Worm (Caenorhabditis elegans) whole organism, L4 larva: ENCODE results near the gene rmd-3.
A peak's percentile ranks its signal among the peaks of the same experiment; 100 is the strongest.

Experiments used
- D1046.2 ChIP-seq: fragments of 200-800 bp; sonication (Bioruptor generic); IDR thresholded peaks from 2 replicates; pipeline ENCODE4 v1.3.6; 2022; ENCODE audit warnings: missing genetic modification characterization, missing compliant biosample characterization
- F26F4.8 ChIP-seq: fragments of 200-800 bp; sonication (Bioruptor generic); conservative IDR thresholded peaks from 2 replicates; pipeline ENCODE4 v1.3.6; 2022; ENCODE audit warnings: missing genetic modification characterization, missing compliant biosample characterization
- F44E2.7 ChIP-seq: fragments of 200-800 bp; sonication (Bioruptor generic); IDR thresholded peaks from 2 replicates; pipeline ENCODE4 v2.1.2; 2022; ENCODE audit warnings: missing genetic modification characterization, missing compliant biosample characterization
- T20F7.1 ChIP-seq: fragments of 200-800 bp; sonication (Bioruptor generic); optimal IDR thresholded peaks from 2 replicates; lab custom pipeline; 2018; ENCODE audit warnings: mild to moderate bottlenecking, missing genetic modification characterization, missing compliant biosample characterization
- Y48G9A.11 ChIP-seq: fragments of 200-800 bp; sonication (Bioruptor generic); IDR thresholded peaks from 2 replicates; pipeline ENCODE4 v1.3.6; 2022; ENCODE audit warnings: missing genetic modification reagents, missing genetic modification characterization, missing compliant biosample characterization
- Y75B8A.6 ChIP-seq: fragments of 200-800 bp; sonication (Bioruptor generic); IDR thresholded peaks from 2 replicates; pipeline ENCODE4 v1.3.6; 2022; ENCODE audit warnings: missing genetic modification reagents, missing genetic modification characterization, missing compliant biosample characterization
- ZK546.5 ChIP-seq, 2 experiments: sonication (generic microtip); optimal IDR thresholded peaks; 2 replicates each; lab custom pipeline; 2017; ENCODE audit warnings: missing biosample characterization in 2 of 2, missing genetic modification characterization in 2 of 2
- aha-1 ChIP-seq: fragments of 150-350 bp; peaks from one replicate; lab custom pipeline; 2014; ENCODE audit warnings: missing biosample characterization, missing genetic modification characterization
- ceh-28 ChIP-seq: fragments of 150-350 bp; optimal IDR thresholded peaks from 2 replicates; lab custom pipeline; 2014; ENCODE audit warnings: missing biosample characterization, missing genetic modification reagents, missing genetic modification characterization
- ceh-32 ChIP-seq: sonication (generic microtip); optimal IDR thresholded peaks from 2 replicates; lab custom pipeline; 2016; ENCODE audit warnings: mild to moderate bottlenecking, missing genetic modification characterization, missing compliant biosample characterization; ENCODE audit not compliant: poor library complexity
- ceh-44 ChIP-seq: fragments of 200-800 bp; sonication (Bioruptor generic); IDR thresholded peaks from 2 replicates; pipeline ENCODE4 v1.3.6; 2022; ENCODE audit warnings: missing genetic modification reagents, missing genetic modification characterization, missing compliant biosample characterization
- ceh-82 ChIP-seq: sonication (generic microtip); optimal IDR thresholded peaks from 2 replicates; lab custom pipeline; 2017; ENCODE audit warnings: missing biosample characterization, missing genetic modification characterization
- cey-2 ChIP-seq: sonication (generic microtip); optimal IDR thresholded peaks from 3 replicates; lab custom pipeline; 2017; ENCODE audit warnings: missing genetic modification characterization, mild to moderate bottlenecking, missing compliant biosample characterization, antibody characterized with exemption, borderline replicate concordance; ENCODE audit not compliant: insufficient read depth
- daf-8 ChIP-seq: fragments of 200-800 bp; sonication (Bioruptor generic); IDR thresholded peaks from 2 replicates; pipeline ENCODE4 v1.3.6; 2022; ENCODE audit warnings: missing genetic modification characterization, missing compliant biosample characterization
- dmd-6 ChIP-seq: fragments of 200-800 bp; sonication (Bioruptor generic); IDR thresholded peaks from 2 replicates; pipeline ENCODE4 v1.3.6; 2022; ENCODE audit warnings: missing genetic modification reagents, missing genetic modification characterization, missing compliant biosample characterization
- dmd-9 ChIP-seq: fragments of 200-800 bp; sonication (Bioruptor generic); IDR thresholded peaks from 2 replicates; pipeline ENCODE4 v1.3.6; 2022; ENCODE audit warnings: missing genetic modification reagents, missing genetic modification characterization, missing compliant biosample characterization
- duxl-1 ChIP-seq: sonication (generic microtip); optimal IDR thresholded peaks from 2 replicates; lab custom pipeline; 2016; ENCODE audit warnings: mild to moderate bottlenecking, missing genetic modification characterization, moderate library complexity, missing compliant biosample characterization; ENCODE audit not compliant: poor library complexity
- fos-1 ChIP-seq: fragments of 150-350 bp; optimal IDR thresholded peaks from 2 replicates; lab custom pipeline; 2014; ENCODE audit warnings: missing biosample characterization, missing genetic modification characterization
- hif-1 ChIP-seq, 2 experiments: sonication (generic microtip); optimal IDR thresholded peaks; 2 replicates each; lab custom pipeline; 2016 to 2017; ENCODE audit warnings: missing compliant biosample characterization in 2 of 2, missing genetic modification characterization in 2 of 2, missing genetic modification reagents in 2 of 2, missing genotype in 2 of 2, mild to moderate bottlenecking in 1 of 2
- hlh-30 ChIP-seq: sonication (generic microtip); optimal IDR thresholded peaks from 2 replicates; lab custom pipeline; 2017; ENCODE audit warnings: antibody characterized with exemption, mild to moderate bottlenecking, missing genetic modification characterization, missing compliant biosample characterization; ENCODE audit not compliant: insufficient read depth
- lin-13 ChIP-seq: fragments of 150-350 bp; optimal IDR thresholded peaks from 2 replicates; lab custom pipeline; 2014; ENCODE audit warnings: missing biosample characterization, missing genetic modification reagents, missing genetic modification characterization
- lin-15B ChIP-seq: fragments of 150-350 bp; sonication (generic microtip); optimal IDR thresholded peaks from 3 replicates; lab custom pipeline; 2014; ENCODE audit warnings: missing biosample characterization, missing genetic modification characterization
- lin-29 ChIP-seq: fragments of 200-800 bp; sonication (Bioruptor generic); IDR thresholded peaks from 2 replicates; pipeline ENCODE4 v1.3.6; 2022; ENCODE audit warnings: missing genetic modification reagents, missing genetic modification characterization, missing compliant biosample characterization
- lsy-2 ChIP-seq, 2 experiments: fragments of 150-350 bp in 1 of 2; sonication (generic microtip) in 1 of 2; optimal IDR thresholded peaks; 2 replicates each; lab custom pipeline; 2014 to 2017; ENCODE audit warnings: missing biosample characterization in 2 of 2, missing genetic modification characterization in 2 of 2
- madf-9 ChIP-seq: fragments of 200-800 bp; sonication (Bioruptor generic); conservative IDR thresholded peaks from 2 replicates; pipeline ENCODE4 v1.3.6; 2022; ENCODE audit warnings: missing genetic modification reagents, missing genetic modification characterization, missing compliant biosample characterization
- mdl-1 ChIP-seq, 2 experiments: fragments of 150-350 bp in 1 of 2; sonication (generic microtip) in 1 of 2; optimal IDR thresholded peaks; 2 replicates each; lab custom pipeline; 2014 to 2017; ENCODE audit warnings: missing biosample characterization in 2 of 2, missing genetic modification characterization in 2 of 2
- mdt-29 ChIP-seq: fragments of 200-800 bp; sonication (Bioruptor generic); IDR thresholded peaks from 2 replicates; pipeline ENCODE4 v1.3.6; 2022; ENCODE audit warnings: missing genetic modification reagents, missing genetic modification characterization, missing compliant biosample characterization
- mep-1 ChIP-seq: fragments of 150-350 bp; sonication (generic microtip); optimal IDR thresholded peaks from 3 replicates; lab custom pipeline; 2014; ENCODE audit warnings: missing biosample characterization, missing genetic modification characterization
- mxl-2 ChIP-seq: fragments of 200-800 bp; sonication (Bioruptor generic); conservative IDR thresholded peaks from 2 replicates; pipeline ENCODE4 v1.3.6; 2022; ENCODE audit warnings: missing genetic modification reagents, missing genetic modification characterization, missing compliant biosample characterization
- mxl-3 ChIP-seq: fragments of 200-800 bp; sonication (Bioruptor generic); optimal IDR thresholded peaks from 2 replicates; lab custom pipeline; 2018; ENCODE audit warnings: mild to moderate bottlenecking, missing genetic modification characterization, missing compliant biosample characterization
- nhr-10 ChIP-seq: fragments of 150-350 bp; optimal IDR thresholded peaks from 2 replicates; lab custom pipeline; 2014; ENCODE audit warnings: missing biosample characterization, missing genetic modification characterization
- nhr-102 ChIP-seq: sonication (generic microtip); optimal IDR thresholded peaks from 2 replicates; lab custom pipeline; 2016; ENCODE audit warnings: mild to moderate bottlenecking, missing genetic modification characterization, moderate library complexity, missing compliant biosample characterization
- nhr-25 ChIP-seq: sonication (generic microtip); optimal IDR thresholded peaks from 2 replicates; lab custom pipeline; 2017; ENCODE audit warnings: missing genetic modification characterization, mild to moderate bottlenecking, missing compliant biosample characterization, antibody characterized with exemption, moderate library complexity, borderline replicate concordance; ENCODE audit not compliant: insufficient read depth
- pha-4 ChIP-seq, 2 experiments: fragments of 150-350 bp in 1 of 2; fragments of 200-800 bp in 1 of 2; sonication (Bioruptor generic) in 1 of 2; IDR thresholded peaks in 1 of 2; optimal IDR thresholded peaks in 1 of 2; 2 replicates each; pipeline versions ENCODE4 v1.3.6 to Lab custom; 2014 to 2022; ENCODE audit warnings: missing genetic modification characterization in 2 of 2, missing genetic modification reagents in 2 of 2, missing biosample characterization in 1 of 2, missing compliant biosample characterization in 1 of 2
- php-3 ChIP-seq: fragments of 200-800 bp; sonication (Bioruptor generic); IDR thresholded peaks from 2 replicates; pipeline ENCODE4 v1.3.6; 2022; ENCODE audit warnings: missing genetic modification reagents, missing genetic modification characterization, missing compliant biosample characterization
- rbr-2 ChIP-seq: sonication (generic microtip); optimal IDR thresholded peaks from 2 replicates; lab custom pipeline; 2016; ENCODE audit warnings: missing genotype, missing genetic modification characterization, missing compliant biosample characterization
- saeg-2 ChIP-seq: fragments of 200-800 bp; sonication (Bioruptor generic); IDR thresholded peaks from 2 replicates; pipeline ENCODE4 v1.3.6; 2022; ENCODE audit warnings: missing genetic modification reagents, missing genetic modification characterization, missing compliant biosample characterization
- set-16 ChIP-seq: fragments of 200-800 bp; sonication (Bioruptor generic); IDR thresholded peaks from 2 replicates; pipeline ENCODE4 v1.3.6; 2022; ENCODE audit warnings: missing genetic modification reagents, missing genetic modification characterization, missing compliant biosample characterization
- tra-1 ChIP-seq: fragments of 200-800 bp; sonication (Bioruptor generic); IDR thresholded peaks from 2 replicates; pipeline ENCODE4 v1.3.6; 2022; ENCODE audit warnings: missing genetic modification reagents, missing genetic modification characterization, missing compliant biosample characterization
- zag-1 ChIP-seq: fragments of 150-350 bp; optimal IDR thresholded peaks from 2 replicates; lab custom pipeline; 2014; ENCODE audit warnings: missing biosample characterization, missing genetic modification characterization
- zfp-2 ChIP-seq: sonication (generic microtip); optimal IDR thresholded peaks from 2 replicates; lab custom pipeline; 2016; ENCODE audit warnings: mild to moderate bottlenecking, missing genetic modification characterization, missing compliant biosample characterization
- zfp-3 ChIP-seq: fragments of 200-800 bp; sonication (Bioruptor generic); conservative IDR thresholded peaks from 2 replicates; pipeline ENCODE4 v1.3.6; 2022; ENCODE audit warnings: missing genetic modification reagents, missing genetic modification characterization, missing compliant biosample characterization
- zip-11 ChIP-seq: fragments of 200-800 bp; sonication (Bioruptor generic); IDR thresholded peaks from 2 replicates; pipeline ENCODE4 v1.3.6; 2022; ENCODE audit warnings: missing genetic modification characterization, missing compliant biosample characterization
- zip-2 ChIP-seq: fragments of 150-350 bp; optimal IDR thresholded peaks from 2 replicates; lab custom pipeline; 2014; ENCODE audit warnings: missing biosample characterization, missing genetic modification characterization
- ztf-11 ChIP-seq: fragments of 150-350 bp; optimal IDR thresholded peaks from 2 replicates; lab custom pipeline; 2014; ENCODE audit warnings: missing biosample characterization, missing genetic modification characterization
- ztf-7 ChIP-seq: fragments of 150-350 bp; optimal IDR thresholded peaks from 2 replicates; lab custom pipeline; 2014; ENCODE audit warnings: missing biosample characterization, missing genetic modification characterization

Gene rmd-3

ce11 chrII:11312223-11312622 lies 27.2 kb downstream of the rmd-3 start, which contains the start of gene T24F1.7:
T24F1.7 (plus strand) TSS chrII:11312523.
- no peak for TF ChIP-seq dmd-6
- no peak for TF ChIP-seq dmd-9
- 0 out of 2 replicates have a peak, but pooled peaks have one; percentile 5 for TF ChIP-seq D1046.2 (GFP tag; lab: Robert Waterston, UW)
- no peak for TF ChIP-seq ceh-82 (tag; lab: Kevin White, UChicago)
- TF ChIP-seq F26F4.8 (GFP tag; lab: Robert Waterston, UW), result no peak
- TF ChIP-seq mxl-3 (GFP tag; lab: Kevin White, UChicago), result no peak
- TF ChIP-seq ceh-28 (tag; lab: Kevin White, UChicago), result no peak
- TF ChIP-seq lin-15B (tag; lab: Kevin White, UChicago), result no peak
- no peak for TF ChIP-seq zfp-3 (GFP tag; lab: Robert Waterston, UW)
- no peak for TF ChIP-seq F44E2.7 (GFP tag; lab: Robert Waterston, UW)
- no peak for TF ChIP-seq T20F7.1
- TF ChIP-seq set-16 (GFP tag; lab: Robert Waterston, UW), result peak; percentile 34; the same call in 1 of the 2 replicates
- no peak for TF ChIP-seq lsy-2 (tag; optimal IDR thresholded peaks at IDR 0.05; lab: Kevin White, UChicago)
- no peak for TF ChIP-seq ZK546.5 (tag; optimal IDR thresholded peaks at IDR 0.05; lab: Kevin White, UChicago)
- no peak for TF ChIP-seq ztf-7 (tag; lab: Kevin White, UChicago)
- no peak for TF ChIP-seq zip-11 (GFP tag; lab: Robert Waterston, UW)
- TF ChIP-seq lin-29 (GFP tag; lab: Robert Waterston, UW), result no peak
- TF ChIP-seq cey-2, result no peak
- no peak for TF ChIP-seq ztf-11 (tag; lab: Kevin White, UChicago)
- peak; percentile 72 for TF ChIP-seq aha-1
- TF ChIP-seq, all 104 proteins: peak for 3

DNA sequence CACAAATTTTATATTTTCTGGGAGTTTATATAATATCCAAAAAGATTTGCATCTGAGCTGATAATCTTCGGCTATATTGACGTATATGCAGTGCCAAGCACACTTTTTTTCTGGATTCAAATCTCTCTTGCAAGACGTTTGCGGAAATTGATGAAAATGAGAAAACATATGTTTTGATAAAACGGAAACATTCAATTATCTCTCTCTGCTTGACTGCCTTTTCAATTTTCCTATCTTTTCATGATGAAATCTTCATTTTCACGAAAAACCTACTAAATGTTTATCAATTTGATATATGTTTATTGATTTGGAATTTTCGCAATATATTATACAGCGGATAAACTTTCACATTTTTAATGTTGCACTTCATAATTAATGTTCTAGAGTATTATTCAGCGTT lies 31.5 kb downstream of the rmd-3 start:
- TF ChIP-seq ZK546.5 (tag; optimal IDR thresholded peaks at IDR 0.05; lab: Kevin White, UChicago), result no peak
- TF ChIP-seq Y48G9A.11, result no peak
- TF ChIP-seq saeg-2 (GFP tag; lab: Robert Waterston, UW), result no peak
- TF ChIP-seq zag-1 (tag; lab: Kevin White, UChicago), result no peak
- no peak for TF ChIP-seq nhr-102
- TF ChIP-seq ceh-32 (tag; lab: Kevin White, UChicago), result no peak
- TF ChIP-seq zfp-2 (tag; lab: Kevin White, UChicago), result no peak
- TF ChIP-seq tra-1 (GFP tag; lab: Robert Waterston, UW), result no peak
- no peak for TF ChIP-seq aha-1
- TF ChIP-seq ztf-7 (tag; lab: Kevin White, UChicago), result no peak
- no peak for TF ChIP-seq Y75B8A.6 (GFP tag; lab: Robert Waterston, UW)
- TF ChIP-seq, all 104 proteins: peak for 0

DNA sequence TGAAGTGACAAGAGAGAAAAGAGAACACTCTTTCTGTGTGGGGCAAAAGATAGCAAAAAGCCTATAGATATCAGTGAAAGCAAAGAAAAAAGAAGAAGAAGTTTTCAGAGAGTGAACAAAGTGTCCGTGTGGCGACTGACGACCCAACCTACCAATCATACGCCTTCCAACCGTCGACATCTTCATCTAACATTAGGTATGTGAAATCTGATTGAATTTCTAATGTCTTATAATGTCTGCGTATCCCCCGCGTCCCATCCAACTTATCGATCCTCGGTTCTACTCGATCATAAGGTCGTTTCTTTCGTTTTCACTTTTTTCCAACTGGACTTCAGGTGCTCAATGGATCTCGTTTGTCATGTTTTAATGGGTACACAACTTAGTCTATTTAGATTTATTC lies 32.1 kb downstream of the rmd-3 start:
- TF ChIP-seq lin-13 (no peak), ceh-44 (GFP tag; lab: Robert Waterston, UW) (no peak), zip-11 (GFP tag; lab: Robert Waterston, UW) (no peak), mdt-29 (GFP tag; lab: Robert Waterston, UW) (no peak), fos-1 (tag; lab: Kevin White, UChicago) (no peak), php-3 (no peak), duxl-1 (no peak), madf-9 (GFP tag; lab: Robert Waterston, UW) (no peak), zfp-3 (GFP tag; lab: Robert Waterston, UW) (no peak), rbr-2 (tag; lab: Kevin White, UChicago) (no peak), zip-2 (tag; lab: Kevin White, UChicago) (no peak), daf-8 (GFP tag; lab: Robert Waterston, UW) (no peak), Y75B8A.6 (GFP tag; lab: Robert Waterston, UW) (0 out of 2 replicates have a peak, but pooled peaks have one; percentile 39), nhr-10 (tag; lab: Kevin White, UChicago) (no peak), hlh-30 (tag; lab: Kevin White, UChicago) (peak; percentile 49), aha-1 (no peak), nhr-25 (peak; percentile 7), hif-1 (tag; optimal IDR thresholded peaks at IDR 0.05; lab: Kevin White, UChicago) (no peak), mdl-1 (tag; optimal IDR thresholded peaks at IDR 0.05; lab: Kevin White, UChicago) (peak in 1 of 2 experiments; percentile 19), ZK546.5 (tag; optimal IDR thresholded peaks at IDR 0.05; lab: Kevin White, UChicago) (no peak), pha-4 (GFP tag; IDR thresholded peaks at IDR 0.05; lab: Robert Waterston, UW) (no peak), pha-4 (tag; optimal IDR thresholded peaks at IDR 0.05; lab: Kevin White, UChicago) (no peak), Y48G9A.11 (no peak), lin-15B (tag; lab: Kevin White, UChicago) (no peak), mxl-2 (no peak), mep-1 (tag; lab: Kevin White, UChicago) (no peak)
